Fruit fly (Drosophila melanogaster) whole organism, embryonic: ENCODE measurements around the gene Pp4-19C.

Experiments used
- Atf-2 ChIP-seq: fragments of 200-800 bp; sonication (Bioruptor generic); optimal IDR thresholded peaks from 2 replicates; lab custom pipeline; 2016; ENCODE audit warnings: missing biosample characterization, missing genetic modification characterization
- B-H2 ChIP-seq: fragments of 200-800 bp; sonication (Bioruptor generic); optimal IDR thresholded peaks from 2 replicates; lab custom pipeline; 2018; ENCODE audit warnings: missing biosample characterization, mild to moderate bottlenecking, missing genetic modification characterization
- CG10209 ChIP-seq: fragments of 200-800 bp; sonication (Bioruptor generic); optimal IDR thresholded peaks from 3 replicates; lab custom pipeline; 2017; ENCODE audit warnings: missing biosample characterization, mild to moderate bottlenecking, missing genetic modification characterization, missing genetic modification reagents
- CG11398 ChIP-seq: fragments of 200-800 bp; sonication (Bioruptor generic); optimal IDR thresholded peaks from 2 replicates; lab custom pipeline; 2016; ENCODE audit warnings: missing biosample characterization, missing genetic modification characterization
- CG11695 ChIP-seq: fragments of 200-800 bp; sonication (Bioruptor generic); IDR thresholded peaks from 3 replicates; pipeline ENCODE4 v1.3.6; 2022; ENCODE audit warnings: missing biosample characterization, missing genetic modification characterization
- CG1233 ChIP-seq: fragments of 200-800 bp; sonication (Bioruptor generic); optimal IDR thresholded peaks from 4 replicates; lab custom pipeline; 2018; ENCODE audit warnings: missing biosample characterization, mild to moderate bottlenecking, missing genetic modification characterization
- CG13123 ChIP-seq: fragments of 200-800 bp; sonication (Bioruptor generic); optimal IDR thresholded peaks from 2 replicates; lab custom pipeline; 2016; ENCODE audit warnings: missing biosample characterization, missing genetic modification characterization
- CG18476 ChIP-seq: fragments of 200-800 bp; sonication (Bioruptor generic); optimal IDR thresholded peaks from 2 replicates; lab custom pipeline; 2016; ENCODE audit warnings: missing biosample characterization, mild to moderate bottlenecking, missing genetic modification characterization
- CG18764 ChIP-seq: fragments of 200-800 bp; sonication (Bioruptor generic); optimal IDR thresholded peaks from 3 replicates; lab custom pipeline; 2016; ENCODE audit warnings: missing biosample characterization, missing genetic modification characterization
- CG2129 ChIP-seq: fragments of 200-800 bp; sonication (Bioruptor generic); IDR thresholded peaks from 2 replicates; pipeline ENCODE4 v1.3.6; 2022; ENCODE audit warnings: missing biosample characterization, missing genetic modification characterization; ENCODE audit not compliant: partially characterized antibody
- CG30020 ChIP-seq: fragments of 200-800 bp; optimal IDR thresholded peaks from 2 replicates; lab custom pipeline; 2019; ENCODE audit warnings: missing biosample characterization, mild to moderate bottlenecking, missing genetic modification characterization, moderate library complexity
- CG3847 ChIP-seq: fragments of 200-800 bp; sonication (Bioruptor generic); IDR thresholded peaks from 2 replicates; pipeline ENCODE4 v1.3.6; 2022; ENCODE audit warnings: missing biosample characterization, missing genetic modification characterization
- CG3995 ChIP-seq: fragments of 200-800 bp; sonication (Bioruptor generic); optimal IDR thresholded peaks from 3 replicates; lab custom pipeline; 2016; ENCODE audit warnings: missing biosample characterization, missing genetic modification characterization
- CG4730 ChIP-seq: fragments of 200-800 bp; sonication (Bioruptor generic); IDR thresholded peaks from 2 replicates; pipeline ENCODE4 v1.3.6; 2022; ENCODE audit warnings: missing biosample characterization, missing genetic modification characterization
- CG4854 ChIP-seq: fragments of 200-800 bp; sonication (Bioruptor generic); optimal IDR thresholded peaks from 2 replicates; lab custom pipeline; 2016; ENCODE audit warnings: missing biosample characterization, missing genetic modification characterization, inconsistent platforms
- CG6654 ChIP-seq: fragments of 200-800 bp; sonication (Bioruptor generic); optimal IDR thresholded peaks from 2 replicates; lab custom pipeline; 2017; ENCODE audit warnings: missing biosample characterization, mild to moderate bottlenecking, missing genetic modification characterization
- CG6791 ChIP-seq: fragments of 200-800 bp; sonication (Bioruptor generic); IDR thresholded peaks from 3 replicates; pipeline ENCODE4 v1.3.6; 2022; ENCODE audit warnings: missing biosample characterization, missing genetic modification characterization; ENCODE audit not compliant: partially characterized antibody
- CG8765 ChIP-seq: fragments of 200-800 bp; sonication (Bioruptor generic); IDR thresholded peaks from 2 replicates; pipeline ENCODE4 v1.3.6; 2022; ENCODE audit warnings: missing biosample characterization, missing genetic modification characterization
- CG9609 ChIP-seq: fragments of 200-800 bp; sonication (Bioruptor generic); optimal IDR thresholded peaks from 3 replicates; lab custom pipeline; 2016; ENCODE audit warnings: missing biosample characterization, missing genetic modification characterization
- CG9797 ChIP-seq: fragments of 200-800 bp; sonication (Bioruptor generic); optimal IDR thresholded peaks from 3 replicates; lab custom pipeline; 2018; ENCODE audit warnings: missing biosample characterization, mild to moderate bottlenecking, missing genetic modification characterization
- Gug ChIP-seq: fragments of 200-800 bp; sonication (Bioruptor generic); IDR thresholded peaks from 4 replicates; pipeline ENCODE4 v1.3.6; 2022; ENCODE audit warnings: missing biosample characterization, missing genetic modification characterization
- Hmx ChIP-seq: fragments of 200-800 bp; sonication (Bioruptor generic); optimal IDR thresholded peaks from 2 replicates; lab custom pipeline; 2016; ENCODE audit warnings: missing biosample characterization, missing genetic modification characterization
- Jarid2 ChIP-seq: fragments of 200-800 bp; sonication (Bioruptor generic); optimal IDR thresholded peaks from 3 replicates; lab custom pipeline; 2017; ENCODE audit warnings: mild to moderate bottlenecking, missing biosample characterization, missing genetic modification reagents, missing genetic modification characterization
- MTF-1 ChIP-seq: fragments of 200-800 bp; sonication (Bioruptor generic); optimal IDR thresholded peaks from 2 replicates; lab custom pipeline; 2018; ENCODE audit warnings: missing biosample characterization, mild to moderate bottlenecking, missing genetic modification characterization, borderline replicate concordance
- Mad ChIP-seq: fragments of 200-800 bp; sonication (Bioruptor generic); optimal IDR thresholded peaks from 2 replicates; lab custom pipeline; 2016; ENCODE audit warnings: missing biosample characterization, missing genetic modification characterization
- Med ChIP-seq: fragments of 200-800 bp; sonication (Bioruptor generic); peaks from one replicate; lab custom pipeline; 2016; ENCODE audit warnings: missing biosample characterization, missing genetic modification characterization, mild to moderate bottlenecking, inconsistent platforms, moderate library complexity
- Pdp1 ChIP-seq, 2 experiments: fragments of 200-800 bp; sonication (Bioruptor generic); optimal IDR thresholded peaks; 3 replicates each; lab custom pipeline; 2016; ENCODE audit warnings: missing biosample characterization in 2 of 2, missing genetic modification characterization in 2 of 2, mild to moderate bottlenecking in 1 of 2, moderate library complexity in 1 of 2
- Ssrp ChIP-seq: fragments of 200-800 bp; sonication (Bioruptor generic); optimal IDR thresholded peaks from 2 replicates; lab custom pipeline; 2018; ENCODE audit warnings: missing biosample characterization, mild to moderate bottlenecking, missing genetic modification characterization, moderate library complexity
- Taf1 ChIP-seq: fragments of 200-800 bp; sonication (Bioruptor generic); IDR thresholded peaks from 2 replicates; pipeline ENCODE4 v1.3.6; 2022; ENCODE audit warnings: missing biosample characterization, missing genetic modification characterization
- amos ChIP-seq: fragments of 200-800 bp; sonication (Bioruptor generic); IDR thresholded peaks from 2 replicates; pipeline ENCODE4 v1.3.6; 2022; ENCODE audit warnings: missing biosample characterization, missing genetic modification characterization; ENCODE audit not compliant: partially characterized antibody
- az2 ChIP-seq: fragments of 200-800 bp; sonication (Bioruptor generic); optimal IDR thresholded peaks from 3 replicates; lab custom pipeline; 2016; ENCODE audit warnings: missing biosample characterization, missing genetic modification characterization
- bcd ChIP-seq: fragments of 200-800 bp; sonication (Bioruptor generic); optimal IDR thresholded peaks from 2 replicates; lab custom pipeline; 2017; ENCODE audit warnings: missing biosample characterization, mild to moderate bottlenecking, missing genetic modification characterization
- crc ChIP-seq: fragments of 200-800 bp; sonication (Bioruptor generic); optimal IDR thresholded peaks from 2 replicates; lab custom pipeline; 2016; ENCODE audit warnings: missing biosample characterization, missing genetic modification characterization
- da ChIP-seq: fragments of 200-800 bp; sonication (Bioruptor generic); optimal IDR thresholded peaks from 2 replicates; lab custom pipeline; 2016; ENCODE audit warnings: missing biosample characterization, missing genetic modification characterization
- dmrt11E ChIP-seq: fragments of 200-800 bp; sonication (Bioruptor generic); optimal IDR thresholded peaks from 3 replicates; lab custom pipeline; 2018; ENCODE audit warnings: missing biosample characterization, mild to moderate bottlenecking, missing genetic modification characterization, moderate library complexity
- dmrt99B ChIP-seq: fragments of 200-800 bp; sonication (Bioruptor generic); optimal IDR thresholded peaks from 2 replicates; lab custom pipeline; 2018; ENCODE audit warnings: missing biosample characterization, mild to moderate bottlenecking, missing genetic modification characterization, moderate library complexity
- dpn ChIP-seq, 2 experiments: fragments of 200-800 bp; sonication (Bioruptor generic); optimal IDR thresholded peaks; 3 replicates each; lab custom pipeline; 2016; ENCODE audit warnings: missing biosample characterization in 2 of 2, missing genetic modification characterization in 2 of 2
- fd96Cb ChIP-seq: fragments of 200-800 bp; sonication (Bioruptor generic); optimal IDR thresholded peaks from 2 replicates; lab custom pipeline; 2018; ENCODE audit warnings: missing biosample characterization, mild to moderate bottlenecking, missing genetic modification characterization, moderate library complexity
- gsb-n ChIP-seq: fragments of 200-800 bp; sonication (Bioruptor generic); optimal IDR thresholded peaks from 3 replicates; lab custom pipeline; 2018; ENCODE audit warnings: missing biosample characterization, mild to moderate bottlenecking, missing genetic modification characterization
- hb ChIP-seq: fragments of 200-800 bp; sonication (Bioruptor generic); IDR thresholded peaks from 3 replicates; pipeline ENCODE4 v1.3.6; 2022; ENCODE audit warnings: missing biosample characterization, missing genetic modification characterization; ENCODE audit not compliant: partially characterized antibody
- ken ChIP-seq: fragments of 200-800 bp; sonication (Bioruptor generic); IDR thresholded peaks from 3 replicates; pipeline ENCODE4 v1.3.6; 2022; ENCODE audit warnings: missing biosample characterization, missing genetic modification characterization
- lab ChIP-seq: fragments of 200-800 bp; sonication (Bioruptor generic); optimal IDR thresholded peaks from 3 replicates; lab custom pipeline; 2017; ENCODE audit warnings: missing biosample characterization, missing genetic modification characterization, mild to moderate bottlenecking, moderate library complexity, missing genetic modification reagents
- pan ChIP-seq, 4 experiments: fragments of >200 bp in 3 of 4; fragments of 200-800 bp in 1 of 4; sonication (Bioruptor generic) in 1 of 4; optimal IDR thresholded peaks in 3 of 4; IDR thresholded peaks in 1 of 4; 2 replicates each; pipeline versions ENCODE4 v1.3.6 to Lab custom; 2017 to 2022; ENCODE audit warnings: missing biosample characterization in 2 of 4, missing genetic modification characterization in 2 of 4, mixed read lengths in 1 of 4
- peb ChIP-seq: fragments of 200-800 bp; sonication (Bioruptor generic); IDR thresholded peaks from 2 replicates; pipeline ENCODE4 v1.3.6; 2022; ENCODE audit warnings: missing biosample characterization, missing genetic modification characterization
- pfk ChIP-seq: fragments of 200-800 bp; sonication (Bioruptor generic); optimal IDR thresholded peaks from 2 replicates; lab custom pipeline; 2018; ENCODE audit warnings: missing biosample characterization, mild to moderate bottlenecking, missing genetic modification characterization, moderate library complexity
- wdn ChIP-seq: fragments of 200-800 bp; sonication (Bioruptor generic); IDR thresholded peaks from 2 replicates; pipeline ENCODE4 v1.3.6; 2022; ENCODE audit warnings: missing biosample characterization, missing genetic modification characterization
- yki ChIP-seq: fragments of >200 bp; optimal IDR thresholded peaks from 3 replicates; lab custom pipeline; 2018
- zf30C ChIP-seq: fragments of 200-800 bp; sonication (Bioruptor generic); optimal IDR thresholded peaks from 3 replicates; lab custom pipeline; 2018; ENCODE audit warnings: missing biosample characterization, mild to moderate bottlenecking, missing genetic modification characterization

Gene Pp4-19C

dm6 chrX:20429482-20430204 lies 5.8 kb upstream of the Pp4-19C start, which contains the start of the genes CG11710 and mal (continued):
- TF ChIP-seq yki (lab: Kevin White, UChicago) (no peak), da (no peak), hb (GFP tag; lab: Robert Waterston, UW) (no peak), Hmx (GFP tag; lab: Kevin White, UChicago) (peak; percentile 62), wdn (peak; percentile 52; the same call in 1 of the 2 replicates), Taf1 (peak; percentile 23; the same call in 1 of the 2 replicates), amos (GFP tag; lab: Robert Waterston, UW) (no peak; the same call in 1 of the 2 replicates), dmrt99B (peak; percentile 87), CG6654 (GFP tag; lab: Kevin White, UChicago) (peak; percentile 58), CG3995 (peak; percentile 66), Atf-2 (GFP tag; lab: Kevin White, UChicago) (peak; percentile 40), B-H2 (GFP tag; lab: Kevin White, UChicago) (peak; percentile 68), Med (GFP tag; lab: Kevin White, UChicago) (peak; percentile 96), CG6791 (GFP tag; lab: Robert Waterston, UW) (peak; percentile 42; the same call in 2 of the 3 replicates), MTF-1 (no peak), crc (GFP tag; lab: Kevin White, UChicago) (peak; percentile 50), pfk (GFP tag; lab: Kevin White, UChicago) (peak; percentile 14), bcd (GFP tag; lab: Kevin White, UChicago) (peak; percentile 78), CG4854 (GFP tag; lab: Kevin White, UChicago) (peak; percentile 75), CG4730 (GFP tag; lab: Robert Waterston, UW) (peak; percentile 60; the same call in 1 of the 2 replicates), gsb-n (no peak), CG18476 (GFP tag; lab: Kevin White, UChicago) (peak; percentile 76), az2 (GFP tag; lab: Kevin White, UChicago) (peak; percentile 68), ken (GFP tag; lab: Robert Waterston, UW) (no peak), lab (GFP tag; lab: Kevin White, UChicago) (no peak), CG13123 (GFP tag; lab: Kevin White, UChicago) (no peak), Pdp1 (GFP tag; optimal IDR thresholded peaks at IDR 0.05; lab: Kevin White, UChicago) (peak; percentile 73 to 82), zf30C (GFP tag; lab: Kevin White, UChicago) (no peak), dmrt11E (tag; lab: Kevin White, UChicago) (peak; percentile 27), fd96Cb (tag; lab: Kevin White, UChicago) (peak; percentile 81), CG30020 (tag; lab: Kevin White, UChicago) (peak; percentile 47), pan (optimal IDR thresholded peaks at IDR 0.05; lab: Kevin White, UChicago) (no peak), pan (GFP tag; optimal IDR thresholded peaks at IDR 0.05 in 1 of 2, IDR thresholded peaks at IDR 0.05 in 1 of 2) (peak in 1 of 2 experiments; percentile 64), CG2129 (GFP tag; lab: Robert Waterston, UW) (no peak), Gug (GFP tag; lab: Robert Waterston, UW) (peak; percentile 74; the same call in 3 of the 4 replicates), CG1233 (GFP tag; lab: Kevin White, UChicago) (peak; percentile 81), Jarid2 (no peak), CG9609 (GFP tag; lab: Kevin White, UChicago) (peak; percentile 37), CG10209 (GFP tag; lab: Kevin White, UChicago) (peak; percentile 80), CG3847 (peak; percentile 68), CG9797 (GFP tag; lab: Kevin White, UChicago) (no peak), CG18764 (peak; percentile 69), CG11695 (GFP tag; lab: Robert Waterston, UW) (peak; percentile 79; the same call in 2 of the 3 replicates), dpn (GFP tag; optimal IDR thresholded peaks at IDR 0.05; lab: Kevin White, UChicago) (peak; percentile 67 to 78), CG8765 (GFP tag; lab: Robert Waterston, UW) (no peak), Ssrp (tag; lab: Kevin White, UChicago) (no peak), peb (peak; percentile 61; the same call in 1 of the 2 replicates), Mad (GFP tag; lab: Kevin White, UChicago) (peak; percentile 21), CG11398 (peak; percentile 38)
